Worm (Caenorhabditis elegans): ENCODE measurements around the gene F25G6.8.
"Not testable (repeated sequence)": the region's sequence is repeated elsewhere in the genome, so short reads cannot be mapped to it uniquely, and the experiment has no call there.

- not testable (repeated sequence) for TF ChIP-seq lin-13 (GFP tag; optimal IDR thresholded peaks at IDR 0.05); ztf-11 (tag; optimal IDR thresholded peaks at IDR 0.05); mdl-1 (tag; optimal IDR thresholded peaks at IDR 0.05); ceh-82 (tag; optimal IDR thresholded peaks at IDR 0.05); unc-130 (tag; optimal IDR thresholded peaks at IDR 0.05); mab-9 (GFP tag; IDR thresholded peaks at IDR 0.05); nhr-77 (tag; optimal IDR thresholded peaks at IDR 0.05); nhr-47 (tag; optimal IDR thresholded peaks at IDR 0.05); skn-1 (tag; optimal IDR thresholded peaks at IDR 0.05)
Observed at ce11 chrV:8574762-8575161, 9.8 kb upstream of the F25G6.8 start, which contains the start of gene F25G6.1.

Data from whole organism, L1 larva.